Worm (Caenorhabditis elegans): ENCODE measurements around the gene C25B8.8.

DNA sequence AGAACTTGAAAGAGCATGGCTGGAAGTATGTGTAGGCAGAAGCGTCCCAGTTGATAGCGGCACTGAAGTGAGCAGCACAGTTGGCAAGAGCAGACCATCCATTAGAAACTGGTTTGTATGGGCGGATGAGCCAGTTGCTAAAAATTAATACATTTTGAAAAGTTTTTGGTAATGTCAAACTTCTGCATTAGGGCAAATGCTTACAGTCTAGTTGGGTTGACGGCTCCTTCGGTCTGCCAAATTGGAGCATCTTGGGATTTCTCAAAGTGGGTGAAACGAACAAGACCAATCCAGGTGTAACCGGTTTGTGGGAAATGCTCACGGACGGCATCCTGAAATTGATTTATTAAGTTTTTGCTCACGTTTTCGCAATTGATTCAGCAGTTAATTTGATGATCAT, 7.8 kb downstream of the C25B8.8 start:
- no peak for TF ChIP-seq zag-1 (tag; optimal IDR thresholded peaks at IDR 0.05)
- no peak for TF ChIP-seq aly-2 (tag; optimal IDR thresholded peaks at IDR 0.05)
- TF ChIP-seq lin-35 (GFP tag; optimal IDR thresholded peaks at IDR 0.05): no peak
- TF ChIP-seq jun-1 (tag; optimal IDR thresholded peaks at IDR 0.05): no peak
